Fruit fly (Drosophila melanogaster) whole organism, embryonic: Measurements from ENCODE around the gene Dcps.

Source experiments
- Antp ChIP-seq: fragments of 200-800 bp; sonication (Bioruptor generic); optimal IDR thresholded peaks from 3 replicates; lab custom pipeline; 2016; ENCODE audit warnings: missing biosample characterization, missing genetic modification characterization
- BtbVII ChIP-seq: fragments of 200-800 bp; sonication (Bioruptor generic); optimal IDR thresholded peaks from 3 replicates; lab custom pipeline; 2017; ENCODE audit warnings: missing biosample characterization, mild to moderate bottlenecking, missing genetic modification characterization
- CG10654 ChIP-seq: fragments of 200-800 bp; sonication (Bioruptor generic); optimal IDR thresholded peaks from 2 replicates; lab custom pipeline; 2016; ENCODE audit warnings: missing biosample characterization, missing genetic modification characterization
- CG12071 ChIP-seq: fragments of 200-800 bp; sonication (Bioruptor generic); optimal IDR thresholded peaks from 3 replicates; lab custom pipeline; 2018; ENCODE audit warnings: missing biosample characterization, mild to moderate bottlenecking, missing genetic modification characterization
- CG12942 ChIP-seq: fragments of 200-800 bp; sonication (Bioruptor generic); optimal IDR thresholded peaks from 3 replicates; lab custom pipeline; 2016; ENCODE audit warnings: missing biosample characterization, missing genetic modification characterization
- CG13296 ChIP-seq: fragments of 200-800 bp; sonication (Bioruptor generic); optimal IDR thresholded peaks from 3 replicates; lab custom pipeline; 2018; ENCODE audit warnings: missing biosample characterization, mild to moderate bottlenecking, missing genetic modification characterization
- CG14667 ChIP-seq: fragments of 200-800 bp; sonication (Bioruptor generic); IDR thresholded peaks from 2 replicates; pipeline ENCODE4 v1.3.6; 2022; ENCODE audit warnings: missing biosample characterization, missing genetic modification characterization
- CG14710 ChIP-seq: fragments of 200-800 bp; sonication (Bioruptor generic); optimal IDR thresholded peaks from 3 replicates; lab custom pipeline; 2019; ENCODE audit warnings: missing biosample characterization, mild to moderate bottlenecking, missing genetic modification characterization, moderate library complexity
- CG15696 ChIP-seq: fragments of 200-800 bp; sonication (Bioruptor generic); optimal IDR thresholded peaks from 2 replicates; lab custom pipeline; 2019; ENCODE audit warnings: missing biosample characterization, mild to moderate bottlenecking, missing genetic modification characterization, moderate library complexity
- CG1602 ChIP-seq: fragments of 200-800 bp; sonication (Bioruptor generic); optimal IDR thresholded peaks from 3 replicates; lab custom pipeline; 2016; ENCODE audit warnings: missing biosample characterization, missing genetic modification characterization
- CG16863 ChIP-seq: fragments of 200-800 bp; sonication (Bioruptor generic); optimal IDR thresholded peaks from 3 replicates; lab custom pipeline; 2016; ENCODE audit warnings: missing biosample characterization, missing genetic modification characterization
- CG17328 ChIP-seq: fragments of 200-800 bp; sonication (Bioruptor generic); IDR thresholded peaks from 2 replicates; pipeline ENCODE4 v1.3.6; 2022; ENCODE audit warnings: missing biosample characterization, missing genetic modification characterization
- CG31224 ChIP-seq: fragments of 200-800 bp; sonication (Bioruptor generic); IDR thresholded peaks from 2 replicates; pipeline ENCODE4 v1.3.6; 2022; ENCODE audit warnings: missing biosample characterization, missing genetic modification characterization
- CG31365 ChIP-seq: fragments of 200-800 bp; sonication (Bioruptor generic); optimal IDR thresholded peaks from 2 replicates; lab custom pipeline; 2018; ENCODE audit warnings: missing biosample characterization, mild to moderate bottlenecking, missing genetic modification characterization
- CG34422 ChIP-seq: fragments of 200-800 bp; sonication (Bioruptor generic); IDR thresholded peaks from 3 replicates; pipeline ENCODE4 v1.3.6; 2022; ENCODE audit warnings: missing biosample characterization, missing genetic modification characterization
- CG3726 ChIP-seq: fragments of 200-800 bp; sonication (Bioruptor generic); IDR thresholded peaks from 3 replicates; pipeline ENCODE4, ENCODE4 v1.3.6; 2022; ENCODE audit warnings: missing biosample characterization, missing genetic modification characterization
- CG4328 ChIP-seq: fragments of 200-800 bp; sonication (Bioruptor generic); optimal IDR thresholded peaks from 3 replicates; lab custom pipeline; 2017; ENCODE audit warnings: missing biosample characterization, missing genetic modification reagents, missing genetic modification characterization
- CG4730 ChIP-seq: fragments of 200-800 bp; sonication (Bioruptor generic); IDR thresholded peaks from 2 replicates; pipeline ENCODE4 v1.3.6; 2022; ENCODE audit warnings: missing biosample characterization, missing genetic modification characterization
- CG6765 ChIP-seq: fragments of 200-800 bp; sonication (Bioruptor generic); optimal IDR thresholded peaks from 3 replicates; lab custom pipeline; 2017; ENCODE audit warnings: missing biosample characterization, mild to moderate bottlenecking, missing genetic modification characterization
- CG8478 ChIP-seq: fragments of >200 bp; optimal IDR thresholded peaks from 2 replicates; lab custom pipeline; 2018
- CG8924 ChIP-seq: fragments of 200-800 bp; optimal IDR thresholded peaks from 3 replicates; lab custom pipeline; 2019; ENCODE audit warnings: missing biosample characterization, mild to moderate bottlenecking, missing genetic modification characterization, moderate library complexity
- CG9437 ChIP-seq: fragments of 200-800 bp; sonication (Bioruptor generic); optimal IDR thresholded peaks from 2 replicates; lab custom pipeline; 2018; ENCODE audit warnings: missing biosample characterization, mild to moderate bottlenecking, missing genetic modification characterization
- CrebB ChIP-seq: fragments of 200-800 bp; sonication (Bioruptor generic); optimal IDR thresholded peaks from 3 replicates; lab custom pipeline; 2018; ENCODE audit warnings: missing biosample characterization, mild to moderate bottlenecking, missing genetic modification characterization
- Deaf1 ChIP-seq: fragments of 200-800 bp; optimal IDR thresholded peaks from 3 replicates; lab custom pipeline; 2019; ENCODE audit warnings: missing biosample characterization, mild to moderate bottlenecking, missing genetic modification characterization, moderate library complexity
- Dll ChIP-seq: fragments of 200-800 bp; sonication (Bioruptor generic); IDR thresholded peaks from 4 replicates; pipeline ENCODE4 v1.3.6; 2022; ENCODE audit warnings: missing biosample characterization, missing genetic modification characterization; ENCODE audit not compliant: partially characterized antibody
- E2f1 ChIP-seq: fragments of 200-800 bp; sonication (Bioruptor generic); IDR thresholded peaks from 2 replicates; pipeline ENCODE4 v1.3.6; 2022; ENCODE audit warnings: missing biosample characterization, missing genetic modification characterization
- ERR ChIP-seq: fragments of 200-800 bp; sonication (Bioruptor generic); optimal IDR thresholded peaks from 2 replicates; lab custom pipeline; 2016; ENCODE audit warnings: missing biosample characterization, missing genetic modification characterization
- Fer2 ChIP-seq: fragments of 200-800 bp; sonication (Bioruptor generic); optimal IDR thresholded peaks from 2 replicates; lab custom pipeline; 2018; ENCODE audit warnings: missing biosample characterization, mild to moderate bottlenecking, missing genetic modification characterization, moderate library complexity
- MBD-R2 ChIP-seq: fragments of 200-800 bp; sonication (Bioruptor generic); IDR thresholded peaks from 2 replicates; pipeline ENCODE4 v1.3.6; 2022; ENCODE audit warnings: missing biosample characterization, missing genetic modification characterization
- MTF-1 ChIP-seq: fragments of 200-800 bp; sonication (Bioruptor generic); optimal IDR thresholded peaks from 2 replicates; lab custom pipeline; 2018; ENCODE audit warnings: missing biosample characterization, mild to moderate bottlenecking, missing genetic modification characterization, borderline replicate concordance
- Max ChIP-seq: fragments of 200-800 bp; sonication (Bioruptor generic); optimal IDR thresholded peaks from 2 replicates; lab custom pipeline; 2016; ENCODE audit warnings: missing biosample characterization, mild to moderate bottlenecking, missing genetic modification characterization
- Med ChIP-seq: fragments of 200-800 bp; sonication (Bioruptor generic); peaks from one replicate; lab custom pipeline; 2016; ENCODE audit warnings: missing biosample characterization, missing genetic modification characterization, mild to moderate bottlenecking, inconsistent platforms, moderate library complexity
- Optix ChIP-seq: fragments of 200-800 bp; sonication (Bioruptor generic); IDR thresholded peaks from 3 replicates; pipeline ENCODE4 v1.3.6; 2022; ENCODE audit warnings: missing biosample characterization, missing genetic modification characterization
- Sox102F ChIP-seq: fragments of 200-800 bp; sonication (Bioruptor generic); optimal IDR thresholded peaks from 2 replicates; lab custom pipeline; 2018; ENCODE audit warnings: missing biosample characterization, mild to moderate bottlenecking, missing genetic modification characterization, moderate library complexity
- Usf ChIP-seq: fragments of 200-800 bp; sonication (Bioruptor generic); optimal IDR thresholded peaks from 2 replicates; lab custom pipeline; 2017; ENCODE audit warnings: missing genotype, missing biosample characterization, missing genetic modification characterization
- Vsx1 ChIP-seq: fragments of 200-800 bp; sonication (Bioruptor generic); optimal IDR thresholded peaks from 2 replicates; lab custom pipeline; 2017; ENCODE audit warnings: missing biosample characterization, mild to moderate bottlenecking, missing genetic modification characterization, missing genetic modification reagents
- aop ChIP-seq: fragments of 200-800 bp; sonication (Bioruptor generic); IDR thresholded peaks from 2 replicates; pipeline ENCODE4 v1.3.6; 2022; ENCODE audit warnings: missing biosample characterization, missing genetic modification characterization
- fd3F ChIP-seq: fragments of 200-800 bp; sonication (Bioruptor generic); optimal IDR thresholded peaks from 2 replicates; lab custom pipeline; 2018; ENCODE audit warnings: missing biosample characterization, mild to moderate bottlenecking, missing genetic modification characterization, moderate library complexity
- grn ChIP-seq: fragments of 200-800 bp; sonication (Bioruptor generic); optimal IDR thresholded peaks from 3 replicates; lab custom pipeline; 2017; ENCODE audit warnings: missing biosample characterization, missing genetic modification characterization
- gro ChIP-seq: fragments of 200-800 bp; sonication (Bioruptor generic); optimal IDR thresholded peaks from 2 replicates; lab custom pipeline; 2016; ENCODE audit warnings: missing biosample characterization, missing genetic modification characterization
- hth ChIP-seq: fragments of >200 bp; optimal IDR thresholded peaks from 2 replicates; lab custom pipeline; 2017; ENCODE audit warnings: inconsistent platforms
- jing ChIP-seq: fragments of 200-800 bp; sonication (Bioruptor generic); optimal IDR thresholded peaks from 2 replicates; lab custom pipeline; 2018; ENCODE audit warnings: missing biosample characterization, mild to moderate bottlenecking, missing genetic modification characterization
- ken ChIP-seq: fragments of 200-800 bp; sonication (Bioruptor generic); IDR thresholded peaks from 3 replicates; pipeline ENCODE4 v1.3.6; 2022; ENCODE audit warnings: missing biosample characterization, missing genetic modification characterization
- mam ChIP-seq: fragments of 200-800 bp; sonication (Bioruptor generic); optimal IDR thresholded peaks from 3 replicates; lab custom pipeline; 2016; ENCODE audit warnings: missing biosample characterization, missing genetic modification characterization
- nau ChIP-seq: fragments of 200-800 bp; sonication (Bioruptor generic); optimal IDR thresholded peaks from 3 replicates; lab custom pipeline; 2017; ENCODE audit warnings: missing biosample characterization, mild to moderate bottlenecking, missing genetic modification characterization, missing genetic modification reagents
- nmo ChIP-seq: fragments of 200-800 bp; sonication (Bioruptor generic); optimal IDR thresholded peaks from 2 replicates; lab custom pipeline; 2018; ENCODE audit warnings: missing biosample characterization, mild to moderate bottlenecking, missing genetic modification characterization, moderate library complexity
- pan ChIP-seq, 4 experiments: fragments of >200 bp in 3 of 4; fragments of 200-800 bp in 1 of 4; sonication (Bioruptor generic) in 1 of 4; optimal IDR thresholded peaks in 3 of 4; IDR thresholded peaks in 1 of 4; 2 replicates each; pipeline versions ENCODE4 v1.3.6 to Lab custom; 2017 to 2022; ENCODE audit warnings: missing biosample characterization in 2 of 4, missing genetic modification characterization in 2 of 4, mixed read lengths in 1 of 4
- rib ChIP-seq: fragments of 200-800 bp; sonication (Bioruptor generic); IDR thresholded peaks from 2 replicates; pipeline ENCODE4 v1.3.6; 2022; ENCODE audit warnings: missing biosample characterization, missing genetic modification characterization
- salm ChIP-seq: fragments of 200-800 bp; sonication (Bioruptor generic); optimal IDR thresholded peaks from 2 replicates; lab custom pipeline; 2018; ENCODE audit warnings: missing biosample characterization, mild to moderate bottlenecking, missing genetic modification characterization
- tx ChIP-seq: fragments of 200-800 bp; sonication (Bioruptor generic); optimal IDR thresholded peaks from 2 replicates; lab custom pipeline; 2016; ENCODE audit warnings: missing biosample characterization, missing genetic modification characterization
- unc-4 ChIP-seq: fragments of 200-800 bp; sonication (Bioruptor generic); IDR thresholded peaks from 2 replicates; pipeline ENCODE4 v1.3.6; 2022; ENCODE audit warnings: missing biosample characterization, missing genetic modification characterization; ENCODE audit not compliant: partially characterized antibody

The Dcps gene

DNA sequence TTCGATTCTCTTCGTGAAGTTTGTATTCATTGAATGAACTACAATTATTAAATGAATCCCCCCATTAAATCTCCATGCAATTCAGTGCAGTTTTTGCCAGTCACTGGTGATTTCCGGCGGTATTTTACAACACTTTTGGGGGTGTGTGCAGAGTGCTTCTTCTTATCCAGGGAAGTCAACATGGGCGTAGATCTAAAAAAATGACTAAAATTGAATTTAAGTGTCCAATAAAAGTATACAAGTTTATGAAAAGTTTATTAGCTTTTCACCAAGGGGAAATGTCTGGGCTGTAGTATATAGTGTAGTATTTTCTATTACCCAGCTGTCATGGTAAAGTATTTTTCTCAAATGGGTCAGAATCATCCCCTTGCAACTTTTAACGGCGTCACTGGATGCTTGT, 36.9 kb upstream of the Dcps start, which contains the start of gene Hpf1 (continued):
- TF ChIP-seq CG3726 (GFP tag; lab: Robert Waterston, UW): peak; percentile 96
- peak; percentile 98 for TF ChIP-seq nmo (GFP tag; lab: Kevin White, UChicago)
- TF ChIP-seq Antp (GFP tag; lab: Kevin White, UChicago): peak; percentile 99
- peak; percentile 97 for TF ChIP-seq CG12942 (GFP tag; lab: Kevin White, UChicago)
- peak; percentile 99 for TF ChIP-seq mam
- TF ChIP-seq jing: peak; percentile 96
- peak; percentile 95 for TF ChIP-seq CG31224 (GFP tag; lab: Robert Waterston, UW)
- no peak for TF ChIP-seq CG8478 (lab: Kevin White, UChicago)
- TF ChIP-seq Max (GFP tag; lab: Kevin White, UChicago): peak; percentile 98
- peak; percentile 97 for TF ChIP-seq CG10654 (GFP tag; lab: Kevin White, UChicago)
- peak; percentile 98 for TF ChIP-seq CG8924 (tag; lab: Kevin White, UChicago)
- peak; percentile 98 for TF ChIP-seq Fer2 (tag; lab: Kevin White, UChicago)
- TF ChIP-seq Usf: peak; percentile 95
- TF ChIP-seq CG15696: peak; percentile 94
- TF ChIP-seq hth (lab: Kevin White, UChicago): no peak
- TF ChIP-seq Sox102F (GFP tag; lab: Kevin White, UChicago): peak; percentile 99
- peak; percentile 99 for TF ChIP-seq fd3F (GFP tag; lab: Kevin White, UChicago)
- peak; percentile 97 for TF ChIP-seq rib (GFP tag; lab: Robert Waterston, UW)
- TF ChIP-seq unc-4 (GFP tag; lab: Robert Waterston, UW): no peak
- peak; percentile 90 for TF ChIP-seq MTF-1 (GFP tag; lab: Kevin White, UChicago)
- peak; percentile 92 for TF ChIP-seq CG9437
- peak; percentile 94 for TF ChIP-seq CG4328
- peak; percentile 97 for TF ChIP-seq ken (GFP tag; lab: Robert Waterston, UW)
- peak; percentile 98 for TF ChIP-seq E2f1 (GFP tag; lab: Robert Waterston, UW)
- peak; percentile 100 for TF ChIP-seq Med (GFP tag; lab: Kevin White, UChicago)
- peak; percentile 55; the same call in 3 of the 4 replicates for TF ChIP-seq Dll
- TF ChIP-seq CG13296 (GFP tag; lab: Kevin White, UChicago): peak; percentile 99
- TF ChIP-seq CG1602: peak; percentile 98
- peak; percentile 98 for TF ChIP-seq nau (GFP tag; lab: Kevin White, UChicago)
- TF ChIP-seq Vsx1 (GFP tag; lab: Kevin White, UChicago): peak; percentile 94
- TF ChIP-seq aop: peak; percentile 91
- TF ChIP-seq Deaf1 (tag; lab: Kevin White, UChicago): peak; percentile 85
- TF ChIP-seq grn: no peak
- TF ChIP-seq CG12071 (GFP tag; lab: Kevin White, UChicago): peak; percentile 98
- TF ChIP-seq gro: peak; percentile 99
- TF ChIP-seq pan (optimal IDR thresholded peaks at IDR 0.05; lab: Kevin White, UChicago): no peak
- peak in 1 of 2 experiments; percentile 98 for TF ChIP-seq pan (GFP tag; optimal IDR thresholded peaks at IDR 0.05 in 1 of 2, IDR thresholded peaks at IDR 0.05 in 1 of 2)
- TF ChIP-seq CG16863 (GFP tag; lab: Kevin White, UChicago): peak; percentile 98
- peak; percentile 99 for TF ChIP-seq MBD-R2 (GFP tag; lab: Robert Waterston, UW)
- peak; percentile 96 for TF ChIP-seq CG14667 (GFP tag; lab: Robert Waterston, UW)
- peak; percentile 90 for TF ChIP-seq CG31365 (tag; lab: Kevin White, UChicago)
- peak; percentile 97 for TF ChIP-seq salm (tag; lab: Kevin White, UChicago)
- peak; percentile 96 for TF ChIP-seq CG14710 (tag; lab: Kevin White, UChicago)
- TF ChIP-seq Optix (GFP tag; lab: Robert Waterston, UW): peak; percentile 96
- peak; percentile 96 for TF ChIP-seq CG4730 (GFP tag; lab: Robert Waterston, UW)
- peak; percentile 98 for TF ChIP-seq CG34422
- peak; percentile 96 for TF ChIP-seq CG17328
- peak; percentile 98 for TF ChIP-seq BtbVII (GFP tag; lab: Kevin White, UChicago)
- TF ChIP-seq CrebB (tag; lab: Kevin White, UChicago): peak; percentile 98
- peak; percentile 98 for TF ChIP-seq tx
- TF ChIP-seq CG6765 (GFP tag; lab: Kevin White, UChicago): peak; percentile 98
- peak; percentile 97 for TF ChIP-seq ERR (GFP tag; lab: Kevin White, UChicago)
